Worm (Caenorhabditis elegans): ENCODE measurements around the gene sym-1.

- TF ChIP-seq nhr-77 (tag; optimal IDR thresholded peaks at IDR 0.05) (no peak), nhr-11 (tag; optimal IDR thresholded peaks at IDR 0.05) (no peak), lin-13 (GFP tag; optimal IDR thresholded peaks at IDR 0.05) (no peak), snpc-4 (tag; optimal IDR thresholded peaks at IDR 0.05) (no peak), efl-3 (GFP tag; optimal IDR thresholded peaks at IDR 0.05) (no peak), mep-1 (tag; optimal IDR thresholded peaks at IDR 0.05) (no peak)
These were observed 52.3 kb downstream of the sym-1 start for ce11 chrX:14633679-14634078.
